Worm (Caenorhabditis elegans): ENCODE measurements around the gene R02F11.1.

DNA sequence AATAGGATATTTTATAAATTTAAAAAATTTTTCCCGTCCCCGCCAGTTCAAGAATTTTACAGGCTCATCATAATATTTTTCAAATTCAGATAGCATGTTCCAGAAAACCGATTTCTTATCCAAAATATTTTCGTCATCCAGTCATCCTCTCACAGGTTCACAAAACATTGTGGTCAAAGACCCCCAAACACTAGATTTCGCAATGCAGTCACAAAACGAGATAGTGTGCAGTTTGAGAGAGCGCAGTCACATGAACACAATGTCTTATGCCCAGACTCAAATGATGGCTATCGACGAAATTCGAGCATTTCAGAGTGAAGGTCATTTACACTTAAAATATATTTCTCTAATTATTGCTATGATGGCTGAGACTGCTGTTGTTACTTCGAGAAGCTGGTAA, 43.7 kb downstream of the R02F11.1 start, which contains the start of gene abhd-5.2:
- TF ChIP-seq sptf-1 (tag; optimal IDR thresholded peaks at IDR 0.05) (no peak), ztf-11 (tag; optimal IDR thresholded peaks at IDR 0.05) (no peak), nhr-12 (tag; optimal IDR thresholded peaks at IDR 0.05) (no peak), ham-2 (GFP tag; optimal IDR thresholded peaks at IDR 0.05) (no peak), hlh-1 (tag; optimal IDR thresholded peaks at IDR 0.05) (no peak), nhr-76 (tag; optimal IDR thresholded peaks at IDR 0.05) (no peak), nhr-237 (tag; optimal IDR thresholded peaks at IDR 0.05) (no peak), lin-32 (GFP tag; optimal IDR thresholded peaks at IDR 0.05) (no peak), elt-1 (tag; optimal IDR thresholded peaks at IDR 0.05; ENCODE audit: borderline replicate concordance, insufficient read depth) (no peak), ceh-39 (tag; optimal IDR thresholded peaks at IDR 0.05) (no peak), pha-4 (tag; optimal IDR thresholded peaks at IDR 0.05) (no peak), drap-1 (GFP tag; optimal IDR thresholded peaks at IDR 0.05) (no peak), elt-3 (tag; optimal IDR thresholded peaks at IDR 0.05) (no peak), flh-1 (GFP tag; optimal IDR thresholded peaks at IDR 0.05) (no peak)
